Fruit fly (Drosophila melanogaster) whole organism, embryonic: ENCODE data around the gene ghi.

Source experiments
- Aef1 ChIP-seq: fragments of 200-800 bp; sonication (Bioruptor generic); IDR thresholded peaks from 3 replicates; pipeline ENCODE4 v1.3.6; 2022; ENCODE audit warnings: missing biosample characterization, missing genetic modification characterization
- CG11504 ChIP-seq: fragments of 200-800 bp; sonication (Bioruptor generic); optimal IDR thresholded peaks from 3 replicates; lab custom pipeline; 2019; ENCODE audit warnings: missing biosample characterization, mild to moderate bottlenecking, missing genetic modification characterization, moderate library complexity
- CG12744 ChIP-seq: fragments of 200-800 bp; sonication (Bioruptor generic); optimal IDR thresholded peaks from 2 replicates; lab custom pipeline; 2016; ENCODE audit warnings: missing biosample characterization, missing genetic modification characterization
- CG15269 ChIP-seq: fragments of 200-800 bp; sonication (Bioruptor generic); optimal IDR thresholded peaks from 2 replicates; lab custom pipeline; 2018; ENCODE audit warnings: missing biosample characterization, mild to moderate bottlenecking, missing genetic modification characterization, moderate library complexity
- CG15696 ChIP-seq: fragments of 200-800 bp; sonication (Bioruptor generic); optimal IDR thresholded peaks from 2 replicates; lab custom pipeline; 2019; ENCODE audit warnings: missing biosample characterization, mild to moderate bottlenecking, missing genetic modification characterization, moderate library complexity
- CG17186 ChIP-seq: fragments of 200-800 bp; sonication (Bioruptor generic); optimal IDR thresholded peaks from 3 replicates; lab custom pipeline; 2017; ENCODE audit warnings: missing biosample characterization, missing genetic modification reagents, missing genetic modification characterization
- CG17912 ChIP-seq: fragments of 200-800 bp; sonication (Bioruptor generic); optimal IDR thresholded peaks from 2 replicates; lab custom pipeline; 2018; ENCODE audit warnings: missing biosample characterization, mild to moderate bottlenecking, missing genetic modification characterization
- CG18764 ChIP-seq: fragments of 200-800 bp; sonication (Bioruptor generic); optimal IDR thresholded peaks from 3 replicates; lab custom pipeline; 2016; ENCODE audit warnings: missing biosample characterization, missing genetic modification characterization
- CG2875 ChIP-seq: fragments of 200-800 bp; sonication (Bioruptor generic); optimal IDR thresholded peaks from 2 replicates; lab custom pipeline; 2017; ENCODE audit warnings: missing biosample characterization, mild to moderate bottlenecking, missing genetic modification characterization, missing genetic modification reagents
- CG32532 ChIP-seq: fragments of 200-800 bp; sonication (Bioruptor generic); IDR thresholded peaks from 2 replicates; pipeline ENCODE4 v1.3.6; 2022; ENCODE audit warnings: missing biosample characterization, missing genetic modification characterization
- CG4730 ChIP-seq: fragments of 200-800 bp; sonication (Bioruptor generic); IDR thresholded peaks from 2 replicates; pipeline ENCODE4 v1.3.6; 2022; ENCODE audit warnings: missing biosample characterization, missing genetic modification characterization
- CG7271 ChIP-seq: fragments of 200-800 bp; sonication (Bioruptor generic); optimal IDR thresholded peaks from 2 replicates; lab custom pipeline; 2018; ENCODE audit warnings: missing biosample characterization, mild to moderate bottlenecking, missing genetic modification characterization, moderate library complexity
- CG7839 ChIP-seq: fragments of 200-800 bp; sonication (Bioruptor generic); optimal IDR thresholded peaks from 3 replicates; lab custom pipeline; 2018; ENCODE audit warnings: missing biosample characterization, mild to moderate bottlenecking, missing genetic modification characterization, moderate library complexity
- CG7928 ChIP-seq: fragments of 200-800 bp; sonication (Bioruptor generic); optimal IDR thresholded peaks from 2 replicates; lab custom pipeline; 2017; ENCODE audit warnings: missing biosample characterization, mild to moderate bottlenecking, missing genetic modification characterization
- CG8478 ChIP-seq: fragments of >200 bp; optimal IDR thresholded peaks from 2 replicates; lab custom pipeline; 2018
- CG9215 ChIP-seq: fragments of 200-800 bp; sonication (Bioruptor generic); IDR thresholded peaks from 2 replicates; pipeline ENCODE4 v1.3.6; 2022; ENCODE audit warnings: missing biosample characterization, missing genetic modification characterization
- CG9437 ChIP-seq: fragments of 200-800 bp; sonication (Bioruptor generic); optimal IDR thresholded peaks from 2 replicates; lab custom pipeline; 2018; ENCODE audit warnings: missing biosample characterization, mild to moderate bottlenecking, missing genetic modification characterization
- CG9817 ChIP-seq: fragments of 200-800 bp; sonication (Bioruptor generic); optimal IDR thresholded peaks from 2 replicates; lab custom pipeline; 2018; ENCODE audit warnings: missing biosample characterization, mild to moderate bottlenecking, missing genetic modification characterization, moderate library complexity
- GATAe ChIP-seq: fragments of 200-800 bp; sonication (Bioruptor generic); conservative IDR thresholded peaks from 2 replicates; pipeline ENCODE4 v1.3.6; 2022; ENCODE audit warnings: missing biosample characterization, missing genetic modification characterization
- HLHmδ ChIP-seq: fragments of 200-800 bp; sonication (Bioruptor generic); optimal IDR thresholded peaks from 2 replicates; lab custom pipeline; 2018; ENCODE audit warnings: missing biosample characterization, mild to moderate bottlenecking, missing genetic modification characterization, moderate library complexity
- Hr51 ChIP-seq, 2 experiments: fragments of 200-800 bp; sonication (Bioruptor generic); optimal IDR thresholded peaks; 2 replicates in 1 of 2; 3 replicates in 1 of 2; lab custom pipeline; 2016 to 2018; ENCODE audit warnings: missing biosample characterization in 2 of 2, missing genetic modification characterization in 2 of 2, mild to moderate bottlenecking in 1 of 2, moderate library complexity in 1 of 2
- Hr78 ChIP-seq, 2 experiments: fragments of 200-800 bp in 1 of 2; fragments of >200 bp in 1 of 2; sonication (Bioruptor generic) in 1 of 2; optimal IDR thresholded peaks; 2 replicates each; lab custom pipeline; 2017 to 2019; ENCODE audit warnings: missing biosample characterization in 2 of 2, missing genetic modification characterization in 2 of 2, mild to moderate bottlenecking in 1 of 2, moderate library complexity in 1 of 2
- Lim3 ChIP-seq: fragments of 200-800 bp; sonication (Bioruptor generic); IDR thresholded peaks from 2 replicates; pipeline ENCODE4 v1.3.6; 2022; ENCODE audit warnings: missing biosample characterization, missing genetic modification characterization
- Meics ChIP-seq: fragments of 200-800 bp; sonication (Bioruptor generic); optimal IDR thresholded peaks from 2 replicates; lab custom pipeline; 2017; ENCODE audit warnings: missing biosample characterization, mild to moderate bottlenecking, missing genetic modification characterization
- Nf-YB ChIP-seq: fragments of 200-800 bp; sonication (Bioruptor generic); optimal IDR thresholded peaks from 3 replicates; lab custom pipeline; 2019; ENCODE audit warnings: missing biosample characterization, mild to moderate bottlenecking, missing genetic modification characterization, moderate library complexity
- Scr ChIP-seq: fragments of 200-800 bp; sonication (Bioruptor generic); IDR thresholded peaks from 2 replicates; pipeline ENCODE4 v1.3.6; 2022; ENCODE audit warnings: missing biosample characterization, missing genetic modification characterization; ENCODE audit not compliant: partially characterized antibody
- Stat92E ChIP-seq, 3 experiments: fragments of >200 bp in 2 of 3; fragments of 200-800 bp in 1 of 3; sonication (Bioruptor generic) in 1 of 3; optimal IDR thresholded peaks; 2 replicates each; lab custom pipeline; 2017 to 2019; ENCODE audit warnings: missing biosample characterization in 3 of 3, missing genetic modification characterization in 3 of 3, mild to moderate bottlenecking in 1 of 3, moderate library complexity in 1 of 3
- al ChIP-seq: fragments of 200-800 bp; sonication (Bioruptor generic); IDR thresholded peaks from 2 replicates; pipeline ENCODE4 v1.3.6; 2022; ENCODE audit warnings: missing biosample characterization, missing genetic modification characterization
- bsh ChIP-seq, 2 experiments: fragments of 200-800 bp; sonication (Bioruptor generic); optimal IDR thresholded peaks; 2 replicates each; lab custom pipeline; 2017 to 2018; ENCODE audit warnings: mild to moderate bottlenecking in 2 of 2, missing biosample characterization in 2 of 2, missing genetic modification characterization in 2 of 2, moderate library complexity in 1 of 2
- dpn ChIP-seq, 2 experiments: fragments of 200-800 bp; sonication (Bioruptor generic); optimal IDR thresholded peaks; 3 replicates each; lab custom pipeline; 2016; ENCODE audit warnings: missing biosample characterization in 2 of 2, missing genetic modification characterization in 2 of 2
- gem ChIP-seq: fragments of 200-800 bp; sonication (Bioruptor generic); optimal IDR thresholded peaks from 2 replicates; lab custom pipeline; 2019; ENCODE audit warnings: missing biosample characterization, mild to moderate bottlenecking, missing genetic modification characterization, moderate library complexity
- gfzf ChIP-seq: fragments of 200-800 bp; sonication (Bioruptor generic); optimal IDR thresholded peaks from 2 replicates; lab custom pipeline; 2016; ENCODE audit warnings: missing biosample characterization, mild to moderate bottlenecking, missing genetic modification characterization, moderate library complexity
- gro ChIP-seq: fragments of 200-800 bp; sonication (Bioruptor generic); optimal IDR thresholded peaks from 2 replicates; lab custom pipeline; 2016; ENCODE audit warnings: missing biosample characterization, missing genetic modification characterization
- mirr ChIP-seq: fragments of 200-800 bp; sonication (Bioruptor generic); optimal IDR thresholded peaks from 3 replicates; lab custom pipeline; 2018; ENCODE audit warnings: missing biosample characterization, mild to moderate bottlenecking, missing genetic modification characterization
- nerfin-1 ChIP-seq: fragments of 200-800 bp; sonication (Bioruptor generic); optimal IDR thresholded peaks from 3 replicates; lab custom pipeline; 2019; ENCODE audit warnings: missing biosample characterization, mild to moderate bottlenecking, missing genetic modification characterization, moderate library complexity
- nom ChIP-seq: fragments of 200-800 bp; sonication (Bioruptor generic); optimal IDR thresholded peaks from 2 replicates; lab custom pipeline; 2017; ENCODE audit warnings: missing biosample characterization, missing genetic modification characterization, mild to moderate bottlenecking, moderate library complexity, missing genetic modification reagents
- pan ChIP-seq, 4 experiments: fragments of >200 bp in 3 of 4; fragments of 200-800 bp in 1 of 4; sonication (Bioruptor generic) in 1 of 4; optimal IDR thresholded peaks in 3 of 4; IDR thresholded peaks in 1 of 4; 2 replicates each; pipeline versions ENCODE4 v1.3.6 to Lab custom; 2017 to 2022; ENCODE audit warnings: missing biosample characterization in 2 of 4, missing genetic modification characterization in 2 of 4, mixed read lengths in 1 of 4
- pnt ChIP-seq: fragments of 200-800 bp; sonication (Bioruptor generic); optimal IDR thresholded peaks from 3 replicates; lab custom pipeline; 2016; ENCODE audit warnings: missing biosample characterization, missing genetic modification characterization
- ro ChIP-seq: fragments of 200-800 bp; sonication (Bioruptor generic); IDR thresholded peaks from 2 replicates; pipeline ENCODE4 v1.3.6; 2022; ENCODE audit warnings: missing biosample characterization, missing genetic modification characterization
- sens ChIP-seq: fragments of 200-800 bp; sonication (Bioruptor generic); peaks from one replicate; lab custom pipeline; 2016; ENCODE audit warnings: missing biosample characterization, missing genetic modification characterization
- seq ChIP-seq: fragments of 200-800 bp; sonication (Bioruptor generic); IDR thresholded peaks from 2 replicates; pipeline ENCODE4 v1.3.6; 2022; ENCODE audit warnings: missing biosample characterization, missing genetic modification characterization
- shn ChIP-seq: fragments of 200-800 bp; sonication (Bioruptor generic); optimal IDR thresholded peaks from 3 replicates; lab custom pipeline; 2016; ENCODE audit warnings: missing biosample characterization, missing genetic modification characterization
- so ChIP-seq: fragments of 200-800 bp; sonication (Bioruptor generic); IDR thresholded peaks from 3 replicates; pipeline ENCODE4 v1.3.6; 2022; ENCODE audit warnings: missing biosample characterization, missing genetic modification characterization
- sqz ChIP-seq: fragments of 200-800 bp; sonication (Bioruptor generic); optimal IDR thresholded peaks from 3 replicates; lab custom pipeline; 2018; ENCODE audit warnings: missing biosample characterization, mild to moderate bottlenecking, missing genetic modification characterization
- ttk ChIP-seq: fragments of 200-800 bp; sonication (Bioruptor generic); IDR thresholded peaks from 2 replicates; pipeline ENCODE4 v2.1.2; 2022; ENCODE audit warnings: missing biosample characterization, missing genetic modification characterization
- tup ChIP-seq: fragments of 200-800 bp; sonication (Bioruptor generic); optimal IDR thresholded peaks from 2 replicates; lab custom pipeline; 2016; ENCODE audit warnings: missing biosample characterization, mild to moderate bottlenecking, missing genetic modification characterization, moderate library complexity
- wor ChIP-seq: fragments of 200-800 bp; sonication (Bioruptor generic); IDR thresholded peaks from 2 replicates; pipeline ENCODE4 v1.3.6; 2022; ENCODE audit warnings: missing biosample characterization, missing genetic modification characterization
- yki ChIP-seq: fragments of >200 bp; optimal IDR thresholded peaks from 3 replicates; lab custom pipeline; 2018
- zfh2 ChIP-seq: fragments of 200-800 bp; sonication (Bioruptor generic); optimal IDR thresholded peaks from 2 replicates; lab custom pipeline; 2016; ENCODE audit warnings: missing biosample characterization, missing genetic modification characterization

ghi gene

dm6 chr3L:9451522-9452118 is at the start of gene ghi, which contains the start of gene CG3448 (continued):
- TF ChIP-seq shn (GFP tag; lab: Kevin White, UChicago) (no peak), gem (tag; lab: Kevin White, UChicago) (peak; percentile 71), gro (GFP tag; lab: Kevin White, UChicago) (peak; percentile 41), dpn (GFP tag; optimal IDR thresholded peaks at IDR 0.05; lab: Kevin White, UChicago) (peak; percentile 56 to 63), CG17186 (peak; percentile 22), Hr78 (GFP tag; optimal IDR thresholded peaks at IDR 0.05; lab: Kevin White, UChicago) (no peak), CG4730 (GFP tag; lab: Robert Waterston, UW) (0 out of 2 replicates have a peak, but pooled peaks have one; percentile 41), nom (peak; percentile 46), CG9817 (tag; lab: Kevin White, UChicago) (peak; percentile 73), bsh (GFP tag; optimal IDR thresholded peaks at IDR 0.05; lab: Kevin White, UChicago) (peak in 1 of 2 experiments; percentile 40), Lim3 (GFP tag; lab: Robert Waterston, UW) (no peak), pan (optimal IDR thresholded peaks at IDR 0.05; lab: Kevin White, UChicago) (no peak), pan (GFP tag; optimal IDR thresholded peaks at IDR 0.05 in 1 of 2, IDR thresholded peaks at IDR 0.05 in 1 of 2) (peak in 1 of 2 experiments; percentile 55), wor (GFP tag; lab: Robert Waterston, UW) (no peak), so (GFP tag; lab: Robert Waterston, UW) (no peak), sens (GFP tag; lab: Kevin White, UChicago) (peak; percentile 93), CG18764 (GFP tag; lab: Kevin White, UChicago) (peak; percentile 61), CG12744 (GFP tag; lab: Kevin White, UChicago) (peak; percentile 23), CG2875 (GFP tag; lab: Kevin White, UChicago) (no peak), CG9437 (no peak), GATAe (GFP tag; lab: Robert Waterston, UW) (no peak), HLHmδ (GFP tag; lab: Kevin White, UChicago) (no peak), CG15696 (peak; percentile 74), pnt (GFP tag; lab: Kevin White, UChicago) (peak; percentile 29), Aef1 (GFP tag; lab: Robert Waterston, UW) (peak; percentile 58), mirr (GFP tag; lab: Kevin White, UChicago) (peak; percentile 59), CG7271 (peak; percentile 36), zfh2 (GFP tag; lab: Kevin White, UChicago) (peak; percentile 67), Scr (GFP tag; lab: Robert Waterston, UW) (peak; percentile 76), Hr51 (GFP tag; optimal IDR thresholded peaks at IDR 0.05; lab: Kevin White, UChicago) (peak in 1 of 2 experiments; percentile 47), seq (GFP tag; lab: Robert Waterston, UW) (no peak), Meics (GFP tag; lab: Kevin White, UChicago) (peak; percentile 52), yki (lab: Kevin White, UChicago) (no peak), CG8478 (lab: Kevin White, UChicago) (no peak), Nf-YB (no peak), CG9215 (peak; percentile 68), nerfin-1 (tag; lab: Kevin White, UChicago) (peak; percentile 70), Stat92E (GFP tag; optimal IDR thresholded peaks at IDR 0.05; lab: Kevin White, UChicago) (peak in 1 of 3 experiments; percentile 39), ro (GFP tag; lab: Robert Waterston, UW) (no peak), CG7928 (GFP tag; lab: Kevin White, UChicago) (no peak), CG7839 (peak; percentile 69), CG32532 (GFP tag; lab: Robert Waterston, UW) (no peak; the same call in 1 of the 2 replicates), sqz (GFP tag; lab: Kevin White, UChicago) (peak; percentile 55), tup (GFP tag; lab: Kevin White, UChicago) (no peak), al (peak; percentile 59; the same call in 1 of the 2 replicates), CG11504 (tag; lab: Kevin White, UChicago) (peak; percentile 71), CG17912 (GFP tag; lab: Kevin White, UChicago) (peak; percentile 6), gfzf (GFP tag; lab: Kevin White, UChicago) (peak; percentile 1), ttk (GFP tag; lab: Robert Waterston, UW) (peak; percentile 42; the same call in 1 of the 2 replicates), CG15269 (tag; lab: Kevin White, UChicago) (peak; percentile 28)
